Fruit fly (Drosophila melanogaster) whole organism, larva: Measurements from ENCODE around the gene Pnn.

ENCODE experiments used
- noc ChIP-seq: fragments of 200-800 bp; sonication (Bioruptor generic); optimal IDR thresholded peaks from 3 replicates; lab custom pipeline; 2019; ENCODE audit warnings: missing biosample characterization, mild to moderate bottlenecking, missing genetic modification characterization, moderate library complexity

Gene Pnn

dm6 chr3R:9768884-9769283 lies 28.2 kb downstream of the Pnn start, which contains the start of gene MED6:
Gene MED6 (minus strand): TSS chr3R:9768984.
- TF ChIP-seq noc (tag; lab: Kevin White, UChicago) = no peak

- TF ChIP-seq noc (tag; lab: Kevin White, UChicago) = no peak
These were observed 29.4 kb downstream of the Pnn start for dm6 chr3R:9770127-9770526.

- TF ChIP-seq noc (tag; lab: Kevin White, UChicago) = peak; percentile 97
These were observed 30.8 kb downstream of the Pnn start, which contains the start of gene CG9471 for dm6 chr3R:9771519-9771972. Gene CG9471 (minus strand): TSS chr3R:9771542.

dm6 chr3R:9774147-9774546 lies 33.4 kb downstream of the Pnn start, which contains the start of gene Whamy:
Gene Whamy (minus strand): TSS chr3R:9774419.
- peak; percentile 73 for TF ChIP-seq noc (tag; lab: Kevin White, UChicago)

- TF ChIP-seq noc (tag; lab: Kevin White, UChicago) = no peak
These were observed 34.1 kb downstream of the Pnn start, which contains the start of gene topi for dm6 chr3R:9774821-9775220. Gene topi (plus strand): TSS chr3R:9775121.

- peak; percentile 73 for TF ChIP-seq noc (tag; lab: Kevin White, UChicago)
These were observed 37.3 kb downstream of the Pnn start, which contains the start of gene RpS29 for dm6 chr3R:9777941-9778360. Gene RpS29 (plus strand): TSS chr3R:9778042.

dm6 chr3R:9779764-9780163 lies 39.1 kb downstream of the Pnn start, which contains the start of gene CG12947:
Gene CG12947 (plus strand): TSS chr3R:9780064.
- TF ChIP-seq noc (tag; lab: Kevin White, UChicago) = no peak

dm6 chr3R:9783240-9783917 lies 42.7 kb downstream of the Pnn start:
- TF ChIP-seq noc (tag; lab: Kevin White, UChicago) = no peak

dm6 chr3R:9784341-9785062 lies 43.8 kb downstream of the Pnn start, which contains the start of the genes MtnA and CG8500:
Gene MtnA (minus strand): TSS chr3R:9784370.
Gene CG8500 (plus strand): TSS chr3R:9784653.
- no peak for TF ChIP-seq noc (tag; lab: Kevin White, UChicago)

- peak; percentile 50 for TF ChIP-seq noc (tag; lab: Kevin White, UChicago)
These were observed 50.6 kb downstream of the Pnn start, which contains the start of the genes CG12945 and CG8507 for dm6 chr3R:9791177-9791806. Gene CG12945 (minus strand): TSS chr3R:9791221. Gene CG8507 (plus strand): TSS chr3R:9791483.
